Worm (Caenorhabditis elegans): Measurements from ENCODE around the gene cyp-35A2.

Gene cyp-35A2

DNA sequence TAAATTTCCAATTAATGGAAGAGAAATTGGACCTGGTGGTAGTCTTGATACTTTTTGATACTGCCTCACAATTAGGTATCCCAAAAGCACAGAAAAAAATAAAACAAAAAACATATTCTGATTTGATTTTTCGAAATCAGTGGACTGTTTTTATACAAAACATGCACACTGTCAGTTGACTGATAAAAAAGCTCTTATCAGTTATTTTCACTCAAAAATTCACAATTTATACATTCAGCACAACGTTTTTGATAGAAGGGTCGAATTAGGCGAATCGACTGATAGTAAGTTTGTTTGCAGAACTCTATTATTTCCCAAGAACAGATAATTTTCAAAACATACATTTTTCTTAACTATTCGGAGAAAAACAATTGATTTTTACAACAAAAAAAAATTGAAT, at the start of gene cyp-35A2:
cyp-35A2 (minus strand) TSS at position 124 of the 400 bp plus-strand sequence.
- TF ChIP-seq him-1 (tag; optimal IDR thresholded peaks at IDR 0.05) (no peak), W03F9.2 (tag; optimal IDR thresholded peaks at IDR 0.05) (no peak), dao-5 (tag; optimal IDR thresholded peaks at IDR 0.05) (no peak)

DNA sequence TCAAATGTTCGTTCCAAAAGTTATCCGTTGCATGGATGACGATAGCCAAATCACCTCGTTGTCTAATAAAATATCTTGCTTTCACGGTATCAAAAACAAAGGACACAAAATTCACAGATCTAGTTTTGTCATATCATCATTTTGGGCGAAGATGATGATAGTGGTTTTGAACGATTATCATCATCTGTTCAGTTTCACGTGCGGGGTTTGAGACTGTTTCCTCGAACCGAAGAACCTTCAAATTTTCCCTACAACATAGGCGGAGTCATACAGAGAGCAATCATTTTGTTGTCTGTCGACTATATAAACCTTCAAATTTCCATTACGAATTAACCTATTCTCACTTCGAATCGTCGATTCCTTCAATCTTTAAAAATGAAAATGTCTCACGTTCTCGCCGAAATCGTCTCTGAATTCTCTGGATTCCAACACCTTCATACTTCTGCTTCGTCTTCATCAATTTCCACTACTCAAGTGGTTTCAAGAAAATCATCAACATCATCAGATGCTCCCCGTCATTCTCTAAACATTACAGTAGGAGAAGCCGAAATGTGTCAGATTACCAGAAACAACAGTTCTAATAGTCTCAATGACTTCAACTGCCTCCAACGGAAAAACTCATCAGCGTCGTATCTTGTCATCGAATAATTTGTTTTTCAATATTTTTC, 49.3 kb upstream of the cyp-35A2 start, which contains the start of gene F18E3.11:
F18E3.11 (plus strand) TSS at position 376 of the 668 bp plus-strand sequence.
- TF ChIP-seq dao-5 (tag; optimal IDR thresholded peaks at IDR 0.05): no peak
- no peak for TF ChIP-seq W03F9.2 (tag; optimal IDR thresholded peaks at IDR 0.05)
- TF ChIP-seq him-1 (tag; optimal IDR thresholded peaks at IDR 0.05): no peak

DNA sequence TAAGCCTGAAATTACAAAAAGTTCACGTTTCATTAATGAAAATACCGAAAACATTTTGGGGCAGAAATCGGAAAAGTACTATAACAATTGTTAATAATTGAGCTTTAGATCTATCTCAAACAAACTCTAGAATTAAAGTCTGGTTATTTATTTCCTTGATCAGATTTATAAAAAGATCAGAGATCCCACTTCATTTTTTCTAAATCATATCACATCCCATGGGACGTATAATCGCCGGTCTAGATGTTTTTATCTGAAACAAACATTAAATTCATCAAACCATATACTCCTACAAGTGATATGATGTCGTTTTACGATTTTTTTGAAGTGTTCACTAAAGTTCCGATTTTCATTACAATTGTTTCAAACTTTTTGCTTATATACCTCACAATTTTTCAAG, 47.7 kb upstream of the cyp-35A2 start, which contains the start of gene str-41:
str-41 (plus strand) TSS at position 301 of the 400 bp plus-strand sequence.
- TF ChIP-seq W03F9.2 (tag; optimal IDR thresholded peaks at IDR 0.05) (no peak), him-1 (tag; optimal IDR thresholded peaks at IDR 0.05) (no peak)

DNA sequence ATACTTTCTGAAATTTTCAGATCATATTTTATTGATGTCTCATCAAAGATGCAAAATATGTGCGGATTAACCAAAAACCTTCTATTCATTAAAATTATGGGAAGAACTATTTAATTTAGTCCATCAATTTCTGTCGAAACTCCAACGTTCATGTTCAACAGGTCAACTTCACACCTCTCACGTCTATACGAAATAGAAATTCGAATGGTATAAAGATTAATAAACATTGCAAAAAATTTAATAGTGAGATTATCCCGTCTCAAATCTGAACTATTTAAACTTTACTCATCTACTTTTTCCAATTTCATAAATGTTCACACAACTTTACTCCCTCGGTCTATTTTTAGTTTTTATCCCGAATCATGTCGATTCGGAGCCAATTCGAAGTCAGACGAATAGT, 45.6 kb upstream of the cyp-35A2 start, which contains the start of gene R13D7.2:
R13D7.2 (plus strand) TSS at position 301 of the 400 bp plus-strand sequence.
- TF ChIP-seq dao-5 (tag; optimal IDR thresholded peaks at IDR 0.05) (no peak), W03F9.2 (tag; optimal IDR thresholded peaks at IDR 0.05) (no peak), him-1 (tag; optimal IDR thresholded peaks at IDR 0.05) (no peak)

DNA sequence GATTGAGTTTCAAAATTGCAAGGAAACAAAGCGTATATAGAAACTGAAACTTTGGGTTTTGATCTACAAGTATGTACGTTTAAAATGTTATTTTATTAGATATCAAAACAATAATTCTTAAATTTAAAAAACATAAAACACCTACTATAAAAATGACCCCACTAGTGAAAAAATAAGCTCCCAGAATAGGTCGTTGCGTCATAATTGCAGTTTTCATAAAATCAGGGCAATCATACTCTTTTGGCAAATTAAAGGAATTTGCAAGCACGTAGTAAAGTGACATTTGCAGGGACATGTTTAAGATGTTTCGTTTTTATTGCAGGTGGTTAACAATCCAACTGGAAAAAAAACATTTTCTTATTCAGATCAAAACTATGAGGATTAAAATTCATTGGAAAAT, 44.5 kb upstream of the cyp-35A2 start, which contains the start of gene srt-6:
srt-6 (minus strand) TSS at position 295 of the 400 bp plus-strand sequence.
- no peak for TF ChIP-seq dao-5 (tag; optimal IDR thresholded peaks at IDR 0.05)
- no peak for TF ChIP-seq W03F9.2 (tag; optimal IDR thresholded peaks at IDR 0.05)
- TF ChIP-seq him-1 (tag; optimal IDR thresholded peaks at IDR 0.05): no peak

DNA sequence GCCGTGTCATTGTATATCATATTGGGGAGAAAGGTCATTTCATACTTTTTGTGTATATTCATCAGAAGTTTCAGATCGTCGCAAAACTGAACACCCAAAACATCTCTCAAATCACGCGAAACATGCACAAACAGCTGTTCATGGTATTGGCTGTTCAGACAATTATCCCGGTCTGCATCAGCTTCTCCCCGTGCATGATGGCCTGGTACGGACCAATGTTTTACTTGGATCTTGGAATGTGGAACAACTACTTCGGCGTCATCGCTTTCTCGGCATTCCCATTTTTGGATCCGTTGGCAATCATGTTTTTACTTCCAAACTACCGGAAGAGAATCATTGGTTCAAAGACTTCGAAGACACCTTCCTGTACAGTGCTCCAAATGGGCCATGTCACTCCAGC, 39.5 kb upstream of the cyp-35A2 start:
- TF ChIP-seq dao-5 (tag; optimal IDR thresholded peaks at IDR 0.05) (no peak), W03F9.2 (tag; optimal IDR thresholded peaks at IDR 0.05) (no peak), him-1 (tag; optimal IDR thresholded peaks at IDR 0.05) (no peak)

DNA sequence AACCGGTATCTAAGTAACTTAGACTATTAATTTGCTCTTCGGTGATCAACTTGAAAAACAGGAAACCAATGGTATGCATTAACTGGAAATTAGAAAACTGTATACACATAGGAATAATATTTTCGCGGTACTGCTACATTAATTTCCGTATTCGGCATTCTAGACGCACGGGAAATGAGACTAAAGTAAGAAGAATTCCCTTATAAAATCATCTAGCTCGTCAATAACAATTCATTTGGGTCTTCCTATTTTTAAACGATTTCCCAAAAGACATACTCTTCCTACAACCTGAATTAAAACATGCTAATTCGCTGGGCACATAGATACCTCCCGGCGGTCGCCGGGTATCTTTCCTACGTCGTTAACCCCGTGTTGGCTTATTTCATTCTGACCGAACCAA, 38.4 kb upstream of the cyp-35A2 start, which contains the start of gene srj-13:
srj-13 (plus strand) TSS at position 301 of the 400 bp plus-strand sequence.
- TF ChIP-seq W03F9.2 (tag; optimal IDR thresholded peaks at IDR 0.05) (no peak), him-1 (tag; optimal IDR thresholded peaks at IDR 0.05) (no peak), dao-5 (tag; optimal IDR thresholded peaks at IDR 0.05) (no peak)

DNA sequence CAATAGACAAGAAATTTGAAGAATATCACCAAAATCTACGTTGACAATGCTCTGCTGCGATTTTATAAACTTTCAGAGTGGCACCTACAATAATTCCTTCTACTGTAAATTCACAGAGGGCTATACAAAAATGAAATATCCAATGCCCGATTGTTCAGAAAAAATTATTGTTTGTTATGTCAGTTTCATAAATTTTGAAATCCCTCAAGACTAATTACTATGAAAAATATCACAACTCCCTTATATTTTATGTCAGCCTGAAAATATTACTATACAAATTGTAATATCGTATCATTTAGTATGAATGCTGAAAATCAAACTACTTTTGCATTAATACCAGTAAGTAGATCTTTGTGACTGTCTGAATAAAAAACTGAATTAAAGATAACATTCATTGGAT, 36.6 kb upstream of the cyp-35A2 start, which contains the start of gene srx-60:
srx-60 (plus strand) TSS at position 301 of the 400 bp plus-strand sequence.
- TF ChIP-seq dao-5 (tag; optimal IDR thresholded peaks at IDR 0.05) (no peak), W03F9.2 (tag; optimal IDR thresholded peaks at IDR 0.05) (no peak), him-1 (tag; optimal IDR thresholded peaks at IDR 0.05) (no peak)

DNA sequence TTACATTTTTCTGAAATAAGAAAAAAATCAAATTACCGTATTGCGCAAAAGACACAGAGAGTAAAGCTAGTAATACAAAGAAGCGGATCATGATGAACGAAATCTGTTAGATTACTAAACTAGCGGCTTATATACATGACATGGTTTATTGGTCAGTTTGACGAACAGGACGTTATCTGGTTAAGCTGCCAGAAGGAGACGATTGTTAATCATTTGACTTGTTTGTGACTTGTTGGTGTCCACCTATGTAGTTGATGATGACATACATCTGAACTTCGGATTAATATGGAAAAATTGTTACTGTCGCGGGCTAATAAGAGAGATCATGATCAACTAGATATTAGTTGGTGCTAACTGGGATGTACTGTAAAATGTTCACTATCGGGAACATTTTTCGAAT, 36.1 kb upstream of the cyp-35A2 start, which contains the start of gene cnc-9:
cnc-9 (minus strand) TSS at position 101 of the 400 bp plus-strand sequence.
- TF ChIP-seq dao-5 (tag; optimal IDR thresholded peaks at IDR 0.05) (no peak), him-1 (tag; optimal IDR thresholded peaks at IDR 0.05) (no peak), W03F9.2 (tag; optimal IDR thresholded peaks at IDR 0.05) (no peak)

DNA sequence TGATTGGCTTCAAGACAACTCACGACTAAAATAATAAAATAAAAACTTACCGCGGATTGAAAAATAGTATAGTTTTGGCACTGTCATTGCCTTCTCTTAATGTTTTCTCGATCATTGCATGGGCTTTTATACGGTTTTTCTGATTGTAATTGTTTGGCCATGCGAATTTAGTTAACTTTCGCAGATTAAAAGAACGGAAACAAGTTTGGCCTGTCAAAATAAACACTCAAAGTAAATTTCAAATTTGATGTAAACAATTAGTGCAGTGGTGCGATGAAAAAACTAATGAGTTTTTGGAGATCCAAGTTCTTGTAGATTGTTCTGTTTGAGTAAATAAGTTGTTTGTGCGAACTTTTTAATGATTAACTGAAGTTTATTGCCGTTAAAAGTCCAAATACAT, 35.2 kb upstream of the cyp-35A2 start, which contains the start of gene gst-41:
gst-41 (minus strand) TSS at position 101 of the 400 bp plus-strand sequence.
- no peak for TF ChIP-seq him-1 (tag; optimal IDR thresholded peaks at IDR 0.05)
- TF ChIP-seq W03F9.2 (tag; optimal IDR thresholded peaks at IDR 0.05): no peak
- TF ChIP-seq dao-5 (tag; optimal IDR thresholded peaks at IDR 0.05): no peak

DNA sequence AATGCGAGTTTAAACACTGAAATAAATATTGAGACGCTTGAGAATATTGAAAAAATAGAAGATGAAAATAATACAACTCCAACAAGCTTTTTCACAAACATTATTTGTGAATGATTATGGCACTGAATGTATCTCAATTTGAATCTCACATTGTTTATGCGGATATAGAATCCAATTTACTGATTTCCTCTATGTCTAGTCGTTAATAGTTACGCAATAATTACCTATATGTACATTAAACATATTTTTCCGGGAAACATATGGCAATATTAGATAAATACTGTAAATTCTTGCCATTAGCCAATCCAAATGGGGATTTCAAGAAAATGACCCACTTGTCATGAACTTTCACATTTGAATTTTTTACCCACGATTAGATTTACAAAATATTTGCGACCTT, 31.4 kb upstream of the cyp-35A2 start, which contains the start of gene srx-9:
srx-9 (minus strand) TSS at position 101 of the 400 bp plus-strand sequence.
- TF ChIP-seq him-1 (tag; optimal IDR thresholded peaks at IDR 0.05) (no peak), dao-5 (tag; optimal IDR thresholded peaks at IDR 0.05) (no peak), W03F9.2 (tag; optimal IDR thresholded peaks at IDR 0.05) (no peak)

DNA sequence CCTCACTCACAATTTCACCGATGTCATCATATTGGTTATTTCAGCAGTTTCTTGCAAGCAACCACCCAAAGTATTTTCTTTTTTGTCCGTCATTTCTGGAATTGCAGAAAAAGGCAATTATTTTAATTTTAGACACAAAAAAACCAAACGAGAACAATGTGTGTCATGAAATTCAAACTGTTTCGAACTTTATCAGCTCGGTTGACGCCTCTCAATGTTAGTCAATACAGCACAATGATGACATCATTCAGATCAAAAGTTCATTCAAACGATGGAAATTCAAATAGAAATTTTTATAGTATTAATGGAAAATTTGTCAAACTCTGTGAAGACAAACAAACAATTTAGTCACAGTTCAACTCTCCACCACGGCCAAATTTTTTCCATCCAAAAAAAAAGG, 28.0 kb upstream of the cyp-35A2 start, which contains the start of gene fbxa-105:
fbxa-105 (minus strand) TSS at position 97 of the 400 bp plus-strand sequence.
- TF ChIP-seq W03F9.2 (tag; optimal IDR thresholded peaks at IDR 0.05): no peak
- TF ChIP-seq him-1 (tag; optimal IDR thresholded peaks at IDR 0.05): no peak
- no peak for TF ChIP-seq dao-5 (tag; optimal IDR thresholded peaks at IDR 0.05)

DNA sequence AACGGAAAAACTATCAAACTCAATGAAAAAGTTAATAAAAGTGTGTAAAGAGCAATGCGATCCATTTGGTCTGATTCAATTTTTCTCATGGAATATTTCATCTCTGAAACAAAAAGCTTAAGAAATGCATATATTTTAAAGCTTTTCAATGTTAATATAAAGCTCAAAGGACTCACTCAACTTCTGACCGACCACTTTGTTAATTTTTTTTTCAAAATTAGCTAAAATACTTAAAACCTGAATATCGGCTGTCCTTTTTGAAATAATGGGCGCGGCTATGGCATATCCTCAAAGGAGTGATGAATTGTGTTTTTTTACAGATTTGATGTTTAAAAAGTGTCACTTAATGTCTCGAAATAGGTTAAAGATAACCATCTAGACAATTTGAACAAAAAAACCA, 25.8 kb upstream of the cyp-35A2 start, which contains the start of gene C02H6.1:
C02H6.1 (minus strand) TSS at position 101 of the 400 bp plus-strand sequence.
- TF ChIP-seq W03F9.2 (tag; optimal IDR thresholded peaks at IDR 0.05): no peak
- no peak for TF ChIP-seq him-1 (tag; optimal IDR thresholded peaks at IDR 0.05)
- no peak for TF ChIP-seq dao-5 (tag; optimal IDR thresholded peaks at IDR 0.05)

DNA sequence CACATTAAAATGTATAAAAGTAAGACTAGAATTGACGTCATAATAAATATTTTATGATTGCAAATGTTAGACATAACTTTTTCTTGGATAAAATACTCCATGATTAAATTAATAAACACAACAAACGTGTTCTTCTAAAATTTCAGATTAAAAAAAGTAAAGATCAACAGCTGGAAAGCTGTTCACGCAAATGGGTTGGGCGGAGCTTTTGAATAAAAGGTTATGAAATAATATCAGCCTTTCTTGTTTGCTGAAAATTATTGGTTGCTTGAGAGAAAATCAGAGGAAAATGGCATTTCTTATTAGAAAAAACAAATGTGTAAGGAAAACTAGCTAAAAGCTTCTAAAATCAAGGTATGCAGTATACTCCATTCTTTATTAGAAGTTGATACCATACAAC, 23.8 kb upstream of the cyp-35A2 start, which contains the start of gene C02H6.3:
C02H6.3 (minus strand) TSS at position 101 of the 400 bp plus-strand sequence.
- TF ChIP-seq W03F9.2 (tag; optimal IDR thresholded peaks at IDR 0.05) (no peak), him-1 (tag; optimal IDR thresholded peaks at IDR 0.05) (no peak), dao-5 (tag; optimal IDR thresholded peaks at IDR 0.05) (no peak)
